Fruit fly (Drosophila melanogaster): ENCODE results near the gene ATP6AP2.

ATP6AP2 gene

dm6 chr3R:9237268-9238091 is 23.0 kb upstream of the ATP6AP2 start, which contains the start of gene pum:
TSS of gene pum (minus strand) at chr3R:9237682.
- TF ChIP-seq dl (GFP tag; optimal IDR thresholded peaks at IDR 0.05; ENCODE audit: insufficient read depth in 1 of 2, partially characterized antibody in 2 of 2) (no peak), fru (GFP tag; optimal IDR thresholded peaks at IDR 0.05) (no peak), jim (GFP tag; optimal IDR thresholded peaks at IDR 0.05) (no peak), Sp1 (GFP tag; optimal IDR thresholded peaks at IDR 0.05) (peak; percentile 9), GATAd (GFP tag; optimal IDR thresholded peaks at IDR 0.05) (no peak), h (GFP tag; optimal IDR thresholded peaks at IDR 0.05) (no peak), Hnf4 (GFP tag; optimal IDR thresholded peaks at IDR 0.05) (no peak), woc (GFP tag; optimal IDR thresholded peaks at IDR 0.05) (peak; percentile 68), psq (GFP tag; optimal IDR thresholded peaks at IDR 0.05) (no peak), Myc (optimal IDR thresholded peaks at IDR 0.05) (no peak), usp (GFP tag; optimal IDR thresholded peaks at IDR 0.05) (no peak), Mio (GFP tag; optimal IDR thresholded peaks at IDR 0.05) (no peak), dsf (GFP tag; optimal IDR thresholded peaks at IDR 0.05; ENCODE audit: borderline replicate concordance) (no peak), HLH106 (tag; optimal IDR thresholded peaks at IDR 0.05) (peak; percentile 49), Hr83 (GFP tag; optimal IDR thresholded peaks at IDR 0.05; ENCODE audit: poor library complexity, severe bottlenecking) (no peak), Jra (GFP tag; optimal IDR thresholded peaks at IDR 0.05) (no peak), CG9705 (GFP tag; optimal IDR thresholded peaks at IDR 0.05) (no peak), Dfd (GFP tag; optimal IDR thresholded peaks at IDR 0.05) (no peak), sv (GFP tag; optimal IDR thresholded peaks at IDR 0.05) (no peak), tai (GFP tag; optimal IDR thresholded peaks at IDR 0.05) (no peak), Vsx2 (GFP tag; optimal IDR thresholded peaks at IDR 0.05; ENCODE audit: partially characterized antibody) (no peak), dmrt93B (GFP tag; optimal IDR thresholded peaks at IDR 0.05) (no peak), Rel (GFP tag; optimal IDR thresholded peaks at IDR 0.05) (peak; percentile 77), Rel (tag; optimal IDR thresholded peaks at IDR 0.05) (peak; percentile 61), sage (GFP tag; optimal IDR thresholded peaks at IDR 0.05) (no peak), ey (GFP tag; optimal IDR thresholded peaks at IDR 0.05) (no peak), Hr78 (GFP tag; optimal IDR thresholded peaks at IDR 0.05) (no peak)

- TF ChIP-seq Rel (GFP tag; optimal IDR thresholded peaks at IDR 0.05) (no peak), Rel (tag; optimal IDR thresholded peaks at IDR 0.05) (peak; percentile 27), Hnf4 (GFP tag; optimal IDR thresholded peaks at IDR 0.05) (peak; percentile 27), Jra (GFP tag; optimal IDR thresholded peaks at IDR 0.05) (peak; percentile 18), brk (GFP tag; optimal IDR thresholded peaks at IDR 0.05) (peak; percentile 18), Sp1 (GFP tag; optimal IDR thresholded peaks at IDR 0.05) (peak; percentile 23), Hr78 (GFP tag; optimal IDR thresholded peaks at IDR 0.05) (no peak), fru (GFP tag; optimal IDR thresholded peaks at IDR 0.05) (peak; percentile 54), dsf (GFP tag; optimal IDR thresholded peaks at IDR 0.05; ENCODE audit: borderline replicate concordance) (peak; percentile 19), Myc (optimal IDR thresholded peaks at IDR 0.05) (no peak), lola (GFP tag; optimal IDR thresholded peaks at IDR 0.05) (no peak), CG32264 (GFP tag; optimal IDR thresholded peaks at IDR 0.05) (no peak), rgr (GFP tag; optimal IDR thresholded peaks at IDR 0.05) (peak; percentile 95), h (GFP tag; optimal IDR thresholded peaks at IDR 0.05) (peak; percentile 27), psq (GFP tag; optimal IDR thresholded peaks at IDR 0.05) (peak; percentile 24)
Measured at dm6 chr3R:9239941-9240400, 20.5 kb upstream of the ATP6AP2 start.

dm6 chr3R:9240554-9240953 is 19.9 kb upstream of the ATP6AP2 start, which contains the start of gene D1:
TSS of gene D1 (minus strand) at chr3R:9240654.
- TF ChIP-seq rgr (GFP tag; optimal IDR thresholded peaks at IDR 0.05) (no peak), foxo (GFP tag; optimal IDR thresholded peaks at IDR 0.05) (no peak), CG9705 (GFP tag; optimal IDR thresholded peaks at IDR 0.05) (no peak), Vsx2 (GFP tag; optimal IDR thresholded peaks at IDR 0.05; ENCODE audit: partially characterized antibody) (no peak), Jra (GFP tag; optimal IDR thresholded peaks at IDR 0.05) (no peak), woc (GFP tag; optimal IDR thresholded peaks at IDR 0.05) (no peak), Hnf4 (GFP tag; optimal IDR thresholded peaks at IDR 0.05) (no peak), fru (GFP tag; optimal IDR thresholded peaks at IDR 0.05) (no peak), Hr83 (GFP tag; optimal IDR thresholded peaks at IDR 0.05; ENCODE audit: poor library complexity, severe bottlenecking) (no peak), dmrt93B (GFP tag; optimal IDR thresholded peaks at IDR 0.05) (no peak), Sp1 (GFP tag; optimal IDR thresholded peaks at IDR 0.05) (no peak), N (GFP tag; optimal IDR thresholded peaks at IDR 0.05) (no peak), CrebA (GFP tag; optimal IDR thresholded peaks at IDR 0.05; ENCODE audit: borderline replicate concordance) (no peak), tai (GFP tag; optimal IDR thresholded peaks at IDR 0.05) (no peak), HLH106 (tag; optimal IDR thresholded peaks at IDR 0.05) (no peak), dsf (GFP tag; optimal IDR thresholded peaks at IDR 0.05; ENCODE audit: borderline replicate concordance) (no peak), dl (GFP tag; optimal IDR thresholded peaks at IDR 0.05; ENCODE audit: insufficient read depth in 1 of 2, partially characterized antibody in 2 of 2) (no peak), jim (GFP tag; optimal IDR thresholded peaks at IDR 0.05) (no peak), sv (GFP tag; optimal IDR thresholded peaks at IDR 0.05) (no peak), Hr78 (GFP tag; optimal IDR thresholded peaks at IDR 0.05) (no peak)

Data from whole organism, wandering third instar larva.